Fruit fly (Drosophila melanogaster) whole organism, embryonic: ENCODE data around the gene Hr4.

ENCODE experiments used
- Aef1 ChIP-seq: fragments of 200-800 bp; sonication (Bioruptor generic); IDR thresholded peaks from 3 replicates; pipeline ENCODE4 v1.3.6; 2022; ENCODE audit warnings: missing biosample characterization, missing genetic modification characterization
- Awh ChIP-seq: fragments of 200-800 bp; sonication (Bioruptor generic); IDR thresholded peaks from 2 replicates; pipeline ENCODE4, ENCODE4 v1.3.6; 2022; ENCODE audit warnings: missing biosample characterization, missing genetic modification characterization
- CG10979 ChIP-seq: fragments of 200-800 bp; sonication (Bioruptor generic); optimal IDR thresholded peaks from 2 replicates; lab custom pipeline; 2018; ENCODE audit warnings: missing biosample characterization, mild to moderate bottlenecking, missing genetic modification characterization, moderate library complexity
- CG13894 ChIP-seq: fragments of 200-800 bp; sonication (Bioruptor generic); optimal IDR thresholded peaks from 3 replicates; lab custom pipeline; 2018; ENCODE audit warnings: missing biosample characterization, mild to moderate bottlenecking, missing genetic modification characterization, moderate library complexity
- CG14050 ChIP-seq: fragments of 200-800 bp; sonication (Bioruptor generic); IDR thresholded peaks from 3 replicates; pipeline ENCODE4 v1.3.6; 2022; ENCODE audit warnings: missing biosample characterization, missing genetic modification characterization
- CG14667 ChIP-seq: fragments of 200-800 bp; sonication (Bioruptor generic); IDR thresholded peaks from 2 replicates; pipeline ENCODE4 v1.3.6; 2022; ENCODE audit warnings: missing biosample characterization, missing genetic modification characterization
- CG15269 ChIP-seq: fragments of 200-800 bp; sonication (Bioruptor generic); optimal IDR thresholded peaks from 2 replicates; lab custom pipeline; 2018; ENCODE audit warnings: missing biosample characterization, mild to moderate bottlenecking, missing genetic modification characterization, moderate library complexity
- CG17359 ChIP-seq: fragments of 200-800 bp; sonication (Bioruptor generic); optimal IDR thresholded peaks from 3 replicates; lab custom pipeline; 2018; ENCODE audit warnings: missing biosample characterization, mild to moderate bottlenecking, missing genetic modification characterization, moderate library complexity
- CG17385 ChIP-seq: fragments of 200-800 bp; sonication (Bioruptor generic); optimal IDR thresholded peaks from 3 replicates; lab custom pipeline; 2018; ENCODE audit warnings: missing biosample characterization, mild to moderate bottlenecking, missing genetic modification characterization
- CG17802 ChIP-seq: fragments of 200-800 bp; sonication (Bioruptor generic); optimal IDR thresholded peaks from 2 replicates; lab custom pipeline; 2018; ENCODE audit warnings: missing biosample characterization, mild to moderate bottlenecking, missing genetic modification characterization, moderate library complexity
- CG3726 ChIP-seq: fragments of 200-800 bp; sonication (Bioruptor generic); IDR thresholded peaks from 3 replicates; pipeline ENCODE4, ENCODE4 v1.3.6; 2022; ENCODE audit warnings: missing biosample characterization, missing genetic modification characterization
- CG42726 ChIP-seq: fragments of 200-800 bp; sonication (Bioruptor generic); IDR thresholded peaks from 2 replicates; pipeline ENCODE4 v1.3.6; 2022; ENCODE audit warnings: missing biosample characterization, missing genetic modification characterization; ENCODE audit not compliant: partially characterized antibody
- CG4424 ChIP-seq: fragments of 200-800 bp; sonication (Bioruptor generic); optimal IDR thresholded peaks from 3 replicates; lab custom pipeline; 2016; ENCODE audit warnings: missing biosample characterization, missing genetic modification characterization
- CG4617 ChIP-seq: fragments of 200-800 bp; sonication (Bioruptor generic); optimal IDR thresholded peaks from 3 replicates; lab custom pipeline; 2016; ENCODE audit warnings: missing biosample characterization, missing genetic modification characterization, borderline replicate concordance
- CG6854 ChIP-seq: fragments of 200-800 bp; sonication (Bioruptor generic); optimal IDR thresholded peaks from 3 replicates; lab custom pipeline; 2017; ENCODE audit warnings: missing biosample characterization, mild to moderate bottlenecking, missing genetic modification characterization
- CG7271 ChIP-seq: fragments of 200-800 bp; sonication (Bioruptor generic); optimal IDR thresholded peaks from 2 replicates; lab custom pipeline; 2018; ENCODE audit warnings: missing biosample characterization, mild to moderate bottlenecking, missing genetic modification characterization, moderate library complexity
- CG8281 ChIP-seq: fragments of 200-800 bp; sonication (Bioruptor generic); optimal IDR thresholded peaks from 2 replicates; lab custom pipeline; 2018; ENCODE audit warnings: missing biosample characterization, mild to moderate bottlenecking, missing genetic modification characterization, moderate library complexity
- Chrac-16 ChIP-seq: fragments of 200-800 bp; sonication (Bioruptor generic); optimal IDR thresholded peaks from 3 replicates; lab custom pipeline; 2016; ENCODE audit warnings: missing biosample characterization, missing genetic modification characterization
- D19B ChIP-seq: fragments of 200-800 bp; sonication (Bioruptor generic); optimal IDR thresholded peaks from 2 replicates; lab custom pipeline; 2017; ENCODE audit warnings: missing biosample characterization, mild to moderate bottlenecking, missing genetic modification characterization
- Dad ChIP-seq: fragments of 200-800 bp; sonication (Bioruptor generic); optimal IDR thresholded peaks from 3 replicates; lab custom pipeline; 2016; ENCODE audit warnings: missing biosample characterization, missing genetic modification characterization
- Eip74EF ChIP-seq, 2 experiments: fragments of 200-800 bp in 1 of 2; fragments of >200 bp in 1 of 2; sonication (Bioruptor generic) in 1 of 2; optimal IDR thresholded peaks; 2 replicates each; lab custom pipeline; 2017 to 2019; ENCODE audit warnings: missing biosample characterization in 2 of 2, missing genetic modification characterization in 2 of 2, mild to moderate bottlenecking in 1 of 2, moderate library complexity in 1 of 2
- Gsc ChIP-seq: fragments of 200-800 bp; sonication (Bioruptor generic); IDR thresholded peaks from 2 replicates; pipeline ENCODE4 v1.3.6; 2022; ENCODE audit warnings: missing biosample characterization, missing genetic modification characterization
- Gug ChIP-seq: fragments of 200-800 bp; sonication (Bioruptor generic); IDR thresholded peaks from 4 replicates; pipeline ENCODE4 v1.3.6; 2022; ENCODE audit warnings: missing biosample characterization, missing genetic modification characterization
- Hr51 ChIP-seq, 2 experiments: fragments of 200-800 bp; sonication (Bioruptor generic); optimal IDR thresholded peaks; 2 replicates in 1 of 2; 3 replicates in 1 of 2; lab custom pipeline; 2016 to 2018; ENCODE audit warnings: missing biosample characterization in 2 of 2, missing genetic modification characterization in 2 of 2, mild to moderate bottlenecking in 1 of 2, moderate library complexity in 1 of 2
- Lhr ChIP-seq: fragments of 200-800 bp; sonication (Bioruptor generic); optimal IDR thresholded peaks from 3 replicates; lab custom pipeline; 2017; ENCODE audit warnings: mild to moderate bottlenecking, missing biosample characterization, missing genetic modification reagents, missing genetic modification characterization
- Lim3 ChIP-seq: fragments of 200-800 bp; sonication (Bioruptor generic); IDR thresholded peaks from 2 replicates; pipeline ENCODE4 v1.3.6; 2022; ENCODE audit warnings: missing biosample characterization, missing genetic modification characterization
- Lpt ChIP-seq: fragments of >200 bp; optimal IDR thresholded peaks from 2 replicates; lab custom pipeline; 2018; ENCODE audit warnings: missing biosample characterization, missing genetic modification characterization
- NK7.1 ChIP-seq: fragments of 200-800 bp; sonication (Bioruptor generic); optimal IDR thresholded peaks from 3 replicates; lab custom pipeline; 2016; ENCODE audit warnings: missing biosample characterization, missing genetic modification characterization
- Optix ChIP-seq: fragments of 200-800 bp; sonication (Bioruptor generic); IDR thresholded peaks from 3 replicates; pipeline ENCODE4 v1.3.6; 2022; ENCODE audit warnings: missing biosample characterization, missing genetic modification characterization
- Side ChIP-seq: fragments of 200-800 bp; sonication (Bioruptor generic); optimal IDR thresholded peaks from 2 replicates; lab custom pipeline; 2016; ENCODE audit warnings: missing biosample characterization, missing genetic modification characterization
- Sry-β ChIP-seq: fragments of 200-800 bp; sonication (Bioruptor generic); optimal IDR thresholded peaks from 2 replicates; lab custom pipeline; 2018; ENCODE audit warnings: missing biosample characterization, mild to moderate bottlenecking, missing genetic modification characterization, moderate library complexity
- TFAM ChIP-seq: fragments of 200-800 bp; sonication (Bioruptor generic); optimal IDR thresholded peaks from 2 replicates; lab custom pipeline; 2017; ENCODE audit warnings: missing biosample characterization, missing genetic modification characterization, inconsistent platforms
- ash1 ChIP-seq: fragments of 200-800 bp; sonication (Bioruptor generic); optimal IDR thresholded peaks from 2 replicates; lab custom pipeline; 2018; ENCODE audit warnings: missing biosample characterization, mild to moderate bottlenecking, missing genetic modification characterization
- bcd ChIP-seq: fragments of 200-800 bp; sonication (Bioruptor generic); optimal IDR thresholded peaks from 2 replicates; lab custom pipeline; 2017; ENCODE audit warnings: missing biosample characterization, mild to moderate bottlenecking, missing genetic modification characterization
- bigmax ChIP-seq: fragments of 200-800 bp; sonication (Bioruptor generic); optimal IDR thresholded peaks from 2 replicates; lab custom pipeline; 2018; ENCODE audit warnings: missing biosample characterization, mild to moderate bottlenecking, missing genetic modification characterization
- crp ChIP-seq, 2 experiments: fragments of 200-800 bp; sonication (Bioruptor generic); optimal IDR thresholded peaks; 2 replicates in 1 of 2; 3 replicates in 1 of 2; lab custom pipeline; 2017; ENCODE audit warnings: missing biosample characterization in 2 of 2, missing genetic modification characterization in 2 of 2, mild to moderate bottlenecking in 1 of 2, moderate library complexity in 1 of 2
- gsb-n ChIP-seq: fragments of 200-800 bp; sonication (Bioruptor generic); optimal IDR thresholded peaks from 3 replicates; lab custom pipeline; 2018; ENCODE audit warnings: missing biosample characterization, mild to moderate bottlenecking, missing genetic modification characterization
- oc ChIP-seq: fragments of 200-800 bp; sonication (Bioruptor generic); optimal IDR thresholded peaks from 2 replicates; lab custom pipeline; 2018; ENCODE audit warnings: missing biosample characterization, mild to moderate bottlenecking, missing genetic modification characterization, moderate library complexity
- pan ChIP-seq, 4 experiments: fragments of >200 bp in 3 of 4; fragments of 200-800 bp in 1 of 4; sonication (Bioruptor generic) in 1 of 4; optimal IDR thresholded peaks in 3 of 4; IDR thresholded peaks in 1 of 4; 2 replicates each; pipeline versions ENCODE4 v1.3.6 to Lab custom; 2017 to 2022; ENCODE audit warnings: missing biosample characterization in 2 of 4, missing genetic modification characterization in 2 of 4, mixed read lengths in 1 of 4
- pb ChIP-seq: fragments of 200-800 bp; sonication (Bioruptor generic); optimal IDR thresholded peaks from 3 replicates; lab custom pipeline; 2016; ENCODE audit warnings: missing biosample characterization, missing genetic modification characterization
- phol ChIP-seq: fragments of 200-800 bp; sonication (Bioruptor generic); optimal IDR thresholded peaks from 3 replicates; lab custom pipeline; 2018; ENCODE audit warnings: missing biosample characterization, mild to moderate bottlenecking, missing genetic modification characterization, moderate library complexity
- pnt ChIP-seq: fragments of 200-800 bp; sonication (Bioruptor generic); optimal IDR thresholded peaks from 3 replicates; lab custom pipeline; 2016; ENCODE audit warnings: missing biosample characterization, missing genetic modification characterization
- sens ChIP-seq: fragments of 200-800 bp; sonication (Bioruptor generic); peaks from one replicate; lab custom pipeline; 2016; ENCODE audit warnings: missing biosample characterization, missing genetic modification characterization
- sna ChIP-seq: fragments of 200-800 bp; sonication (Bioruptor generic); IDR thresholded peaks from 2 replicates; pipeline ENCODE4 v1.3.6; 2022; ENCODE audit warnings: missing biosample characterization, missing genetic modification characterization; ENCODE audit not compliant: partially characterized antibody
- tgo ChIP-seq: fragments of 200-800 bp; sonication (Bioruptor generic); IDR thresholded peaks from 3 replicates; pipeline ENCODE4 v1.3.6; 2022; ENCODE audit warnings: missing biosample characterization, missing genetic modification characterization
- tin ChIP-seq: fragments of 200-800 bp; sonication (Bioruptor generic); optimal IDR thresholded peaks from 3 replicates; lab custom pipeline; 2016; ENCODE audit warnings: missing biosample characterization, missing genetic modification characterization
- ttk ChIP-seq: fragments of 200-800 bp; sonication (Bioruptor generic); IDR thresholded peaks from 2 replicates; pipeline ENCODE4 v2.1.2; 2022; ENCODE audit warnings: missing biosample characterization, missing genetic modification characterization
- wdn ChIP-seq: fragments of 200-800 bp; sonication (Bioruptor generic); IDR thresholded peaks from 2 replicates; pipeline ENCODE4 v1.3.6; 2022; ENCODE audit warnings: missing biosample characterization, missing genetic modification characterization

The Hr4 gene

dm6 chrX:1968581-1969258 lies 27.0 kb downstream of the Hr4 start (continued):
- TF ChIP-seq CG7271 (tag; lab: Kevin White, UChicago) (no peak), Awh (GFP tag; lab: Robert Waterston, UW) (peak; percentile 57; the same call in 1 of the 2 replicates), sens (GFP tag; lab: Kevin White, UChicago) (peak; percentile 89), Optix (peak; percentile 48; the same call in 1 of the 3 replicates), CG4617 (GFP tag; lab: Kevin White, UChicago) (no peak), CG4424 (GFP tag; lab: Kevin White, UChicago) (peak; percentile 65), CG14050 (GFP tag; lab: Robert Waterston, UW) (peak; percentile 18; the same call in 1 of the 3 replicates), Hr51 (GFP tag; optimal IDR thresholded peaks at IDR 0.05; lab: Kevin White, UChicago) (peak in 1 of 2 experiments; percentile 75), CG13894 (tag; lab: Kevin White, UChicago) (no peak), CG42726 (GFP tag; lab: Robert Waterston, UW) (no peak), D19B (GFP tag; lab: Kevin White, UChicago) (no peak), CG10979 (tag; lab: Kevin White, UChicago) (peak; percentile 61), Sry-β (GFP tag; lab: Kevin White, UChicago) (no peak), crp (GFP tag; optimal IDR thresholded peaks at IDR 0.05; lab: Kevin White, UChicago) (peak in 1 of 2 experiments; percentile 26), wdn (no peak), Chrac-16 (no peak), CG17385 (GFP tag; lab: Kevin White, UChicago) (peak; percentile 65), pan (optimal IDR thresholded peaks at IDR 0.05; lab: Kevin White, UChicago) (no peak), pan (GFP tag; optimal IDR thresholded peaks at IDR 0.05 in 1 of 2, IDR thresholded peaks at IDR 0.05 in 1 of 2) (peak in 1 of 2 experiments; percentile 52), sna (no peak), Gug (peak; percentile 27; the same call in 2 of the 4 replicates), phol (tag; lab: Kevin White, UChicago) (peak; percentile 79), bcd (peak; percentile 49), oc (peak; percentile 55), Eip74EF (GFP tag; optimal IDR thresholded peaks at IDR 0.05; lab: Kevin White, UChicago) (peak in 1 of 2 experiments; percentile 72), pnt (peak; percentile 58), TFAM (GFP tag; lab: Kevin White, UChicago) (no peak), Lpt (GFP tag; lab: Kevin White, UChicago) (no peak), CG17802 (tag; lab: Kevin White, UChicago) (peak; percentile 40), Side (peak; percentile 10), bigmax (no peak), Aef1 (GFP tag; lab: Robert Waterston, UW) (0 out of 3 replicates have a peak, but pooled peaks have one; percentile 23), CG14667 (0 out of 2 replicates have a peak, but pooled peaks have one; percentile 24), CG15269 (tag; lab: Kevin White, UChicago) (peak; percentile 52), Dad (GFP tag; lab: Kevin White, UChicago) (no peak), tin (GFP tag; lab: Kevin White, UChicago) (peak; percentile 27), gsb-n (tag; lab: Kevin White, UChicago) (peak; percentile 41), CG8281 (peak; percentile 58), ttk (GFP tag; lab: Robert Waterston, UW) (peak; percentile 54; the same call in 1 of the 2 replicates), tgo (GFP tag; lab: Robert Waterston, UW) (peak; percentile 61), NK7.1 (GFP tag; lab: Kevin White, UChicago) (no peak), CG6854 (no peak), pb (GFP tag; lab: Kevin White, UChicago) (peak; percentile 21), Lhr (GFP tag; lab: Kevin White, UChicago) (peak; percentile 35), CG3726 (GFP tag; lab: Robert Waterston, UW) (peak; percentile 43; the same call in 1 of the 3 replicates), Lim3 (GFP tag; lab: Robert Waterston, UW) (no peak; the same call in 1 of the 2 replicates), ash1 (no peak), Gsc (GFP tag; lab: Robert Waterston, UW) (no peak), CG17359 (tag; lab: Kevin White, UChicago) (peak; percentile 81)
